Worm (Caenorhabditis elegans): ENCODE data around the gene C23H5.8.

DNA sequence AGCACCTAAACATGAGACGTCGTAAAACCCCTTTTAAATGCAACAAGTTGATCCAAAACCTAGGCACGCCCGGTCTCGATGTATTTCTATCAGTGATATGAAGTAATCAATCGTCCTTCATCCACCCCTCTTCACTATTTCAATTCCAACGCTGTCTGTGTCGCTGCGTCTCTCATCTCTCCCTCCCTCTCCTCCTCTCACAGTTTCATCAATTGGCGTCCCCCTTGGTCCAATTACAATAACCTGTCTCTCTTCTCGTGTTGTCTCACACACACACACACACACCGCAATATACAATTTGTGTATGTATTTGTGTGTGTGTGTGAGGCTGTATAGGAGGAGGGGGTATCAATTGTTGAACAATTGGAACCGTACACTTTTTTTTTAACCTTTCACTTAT, 30.1 kb downstream of the C23H5.8 start:
- TF ChIP-seq nhr-27 (tag; optimal IDR thresholded peaks at IDR 0.05) (no peak), dpff-1 (tag; optimal IDR thresholded peaks at IDR 0.05) (no peak), madf-6 (GFP tag; IDR thresholded peaks at IDR 0.05) (no peak), F23B12.7 (tag; optimal IDR thresholded peaks at IDR 0.05; ENCODE audit: insufficient read depth) (no peak), nfya-1 (tag; optimal IDR thresholded peaks at IDR 0.05; ENCODE audit: borderline replicate concordance, insufficient read depth) (no peak), unc-62 (GFP tag; optimal IDR thresholded peaks at IDR 0.05) (no peak), attf-5 (GFP tag; optimal IDR thresholded peaks at IDR 0.05) (no peak), ekl-4 (GFP tag; IDR thresholded peaks at IDR 0.05) (no peak)
